Fruit fly (Drosophila melanogaster): ENCODE data around the gene AspRS-m.

Gene AspRS-m

DNA sequence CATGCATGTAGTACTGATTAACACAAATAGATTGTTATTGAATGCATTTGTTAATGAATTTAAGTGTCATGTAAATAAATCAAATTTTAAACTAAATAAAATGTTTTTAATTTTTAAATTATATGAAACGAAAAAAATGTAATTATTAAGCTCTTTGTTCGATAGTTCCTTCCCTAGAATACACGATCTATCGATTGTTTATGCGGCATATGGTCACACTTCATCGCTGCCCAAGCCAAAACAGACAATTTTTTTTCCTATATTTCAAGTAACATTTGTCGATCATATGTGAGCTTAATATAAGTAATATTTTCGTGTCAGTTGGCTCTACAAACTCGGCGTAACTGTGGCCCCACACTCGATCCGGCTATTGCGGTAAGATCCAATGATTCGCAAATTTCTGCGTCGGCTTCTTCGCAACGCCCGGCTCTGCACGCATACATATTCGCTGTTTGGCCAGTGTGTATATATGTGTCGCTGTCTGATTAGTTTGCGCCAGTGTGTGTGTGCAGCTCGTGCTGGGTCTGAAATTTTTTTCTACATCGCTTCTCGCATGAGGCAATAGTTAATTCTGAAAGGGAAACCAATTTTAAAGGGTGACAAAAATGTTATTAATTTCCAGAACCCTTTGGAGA, at the start of gene AspRS-m:
Gene AspRS-m, plus strand, starts transcription at position 207 of the 635 bp plus-strand sequence.
- peak; percentile 48 for TF ChIP-seq CG17801 (GFP tag; optimal IDR thresholded peaks at IDR 0.05; ENCODE audit: partially characterized antibody)

dm6 chr2L:16787548-16787947, 39.3 kb upstream of the AspRS-m start:
- TF ChIP-seq CG17801 (GFP tag; optimal IDR thresholded peaks at IDR 0.05; ENCODE audit: partially characterized antibody), result no peak

- no peak for TF ChIP-seq CG17801 (GFP tag; optimal IDR thresholded peaks at IDR 0.05; ENCODE audit: partially characterized antibody)
Observed at dm6 chr2L:16788885-16789284, 38.0 kb upstream of the AspRS-m start.

dm6 chr2L:16789880-16790279, 37.0 kb upstream of the AspRS-m start:
- TF ChIP-seq CG17801 (GFP tag; optimal IDR thresholded peaks at IDR 0.05; ENCODE audit: partially characterized antibody), result no peak

DNA sequence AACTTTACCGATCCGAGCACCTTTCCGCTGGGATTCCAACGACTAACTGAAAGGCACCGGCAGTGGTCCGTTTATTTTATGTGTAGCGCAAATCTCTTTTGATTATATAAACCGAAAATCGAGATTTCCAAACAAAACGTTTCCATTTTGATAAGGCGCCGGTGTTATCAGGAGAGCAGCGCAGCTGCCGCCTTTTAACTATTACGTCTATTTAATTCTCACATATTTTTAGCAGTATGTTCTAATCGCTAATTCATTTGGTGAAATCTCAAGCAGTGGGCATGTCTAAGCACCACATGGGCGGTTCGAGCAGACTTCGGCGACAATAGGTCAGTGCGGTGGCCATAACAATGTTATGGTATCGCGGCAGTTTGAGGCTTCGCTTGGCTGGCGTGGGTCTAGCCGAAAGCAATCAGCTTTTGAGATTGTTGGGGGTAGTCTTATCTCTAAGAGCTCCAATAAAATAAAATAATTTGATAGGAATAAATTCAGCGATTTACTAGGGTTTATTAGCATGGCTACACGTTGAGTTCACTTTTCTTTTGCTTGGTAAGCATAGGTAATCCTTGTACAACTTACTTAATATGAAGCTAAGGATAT, 36.1 kb upstream of the AspRS-m start, which contains the start of gene Cyt-b5-r:
Gene Cyt-b5-r, minus strand, starts transcription at position 51 of the 600 bp plus-strand sequence.
- no peak for TF ChIP-seq CG17801 (GFP tag; optimal IDR thresholded peaks at IDR 0.05; ENCODE audit: partially characterized antibody)

- TF ChIP-seq CG17801 (GFP tag; optimal IDR thresholded peaks at IDR 0.05; ENCODE audit: partially characterized antibody), result no peak
Observed at dm6 chr2L:16791345-16791744, 35.5 kb upstream of the AspRS-m start, which contains the start of gene CG17928. CG17928 (plus strand) TSS chr2L:16791568.

DNA sequence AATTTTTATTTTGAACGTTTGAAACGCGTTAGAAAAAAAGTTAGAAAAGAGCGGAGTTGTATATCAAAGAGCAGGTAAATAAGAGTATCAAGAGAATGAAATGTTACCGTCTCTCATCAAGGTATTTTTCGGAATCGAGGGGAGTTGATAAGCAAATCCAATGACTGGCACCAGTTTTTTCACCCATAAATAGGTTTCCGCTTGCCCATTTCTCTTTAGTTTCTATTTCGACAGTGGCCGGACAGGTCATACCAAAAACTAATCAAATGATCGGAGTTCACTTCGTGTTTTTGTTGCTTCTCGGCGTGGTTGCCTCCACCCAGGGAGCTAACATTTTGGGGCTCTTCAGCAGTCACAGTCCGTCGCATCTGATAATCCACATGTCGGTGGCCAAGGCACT, 32.9 kb upstream of the AspRS-m start, which contains the start of gene Ugt37C2:
Gene Ugt37C2, plus strand, starts transcription at position 242 of the 400 bp plus-strand sequence.
- TF ChIP-seq CG17801 (GFP tag; optimal IDR thresholded peaks at IDR 0.05; ENCODE audit: partially characterized antibody), result no peak

dm6 chr2L:16796104-16796645, 30.7 kb upstream of the AspRS-m start, which contains the start of gene Ugt37E1:
Ugt37E1 (plus strand) TSS chr2L:16796595.
- TF ChIP-seq CG17801 (GFP tag; optimal IDR thresholded peaks at IDR 0.05; ENCODE audit: partially characterized antibody), result no peak

DNA sequence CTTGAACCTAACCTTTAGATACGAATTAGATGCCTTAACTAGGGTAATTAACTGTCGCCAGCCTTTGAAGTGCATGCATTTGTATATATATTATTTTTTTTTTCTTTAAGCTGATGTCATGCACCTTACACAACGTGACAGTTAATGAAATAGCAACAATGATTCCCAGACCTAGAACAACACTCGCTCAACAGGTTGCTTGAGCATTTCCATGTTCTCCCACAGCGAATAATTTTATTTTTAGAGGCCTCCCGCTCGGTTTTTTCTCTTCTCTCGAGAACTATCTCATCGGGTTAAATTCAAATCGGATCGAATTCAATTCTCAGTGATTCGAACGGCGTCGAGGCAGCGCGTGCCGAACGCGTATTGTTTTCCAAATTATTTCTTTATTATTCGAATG, 28.2 kb upstream of the AspRS-m start, which contains the start of gene Ugt37D1:
Gene Ugt37D1, plus strand, starts transcription at position 321 of the 400 bp plus-strand sequence.
- no peak for TF ChIP-seq CG17801 (GFP tag; optimal IDR thresholded peaks at IDR 0.05; ENCODE audit: partially characterized antibody)

- no peak for TF ChIP-seq CG17801 (GFP tag; optimal IDR thresholded peaks at IDR 0.05; ENCODE audit: partially characterized antibody)
Observed at dm6 chr2L:16799496-16799895, 27.4 kb upstream of the AspRS-m start.

dm6 chr2L:16801578-16802152, 25.2 kb upstream of the AspRS-m start:
- no peak for TF ChIP-seq CG17801 (GFP tag; optimal IDR thresholded peaks at IDR 0.05; ENCODE audit: partially characterized antibody)

DNA sequence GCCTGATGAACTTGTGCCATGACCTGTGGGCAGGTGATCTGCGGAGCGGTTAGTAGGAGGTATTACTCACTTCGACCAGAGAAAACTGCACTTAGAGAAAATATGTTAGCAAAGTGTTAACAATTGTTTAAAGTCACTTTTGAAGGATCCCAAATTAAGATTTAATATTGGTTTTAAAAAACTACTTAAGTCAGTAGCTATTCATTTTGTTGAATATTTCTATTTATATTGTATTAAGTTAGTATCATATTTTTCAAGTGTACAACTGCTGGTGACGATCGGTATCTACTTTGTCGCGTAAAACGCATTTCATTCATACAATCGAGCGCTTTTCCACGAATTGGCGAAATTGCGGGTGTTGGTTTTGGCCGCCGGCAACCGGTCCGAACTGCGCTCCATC, 23.2 kb upstream of the AspRS-m start:
- TF ChIP-seq CG17801 (GFP tag; optimal IDR thresholded peaks at IDR 0.05; ENCODE audit: partially characterized antibody), result no peak

- no peak for TF ChIP-seq CG17801 (GFP tag; optimal IDR thresholded peaks at IDR 0.05; ENCODE audit: partially characterized antibody)
Observed at dm6 chr2L:16804376-16804934, 22.4 kb upstream of the AspRS-m start, which contains the start of gene CG13272. CG13272 (plus strand) TSS chr2L:16804884.

DNA sequence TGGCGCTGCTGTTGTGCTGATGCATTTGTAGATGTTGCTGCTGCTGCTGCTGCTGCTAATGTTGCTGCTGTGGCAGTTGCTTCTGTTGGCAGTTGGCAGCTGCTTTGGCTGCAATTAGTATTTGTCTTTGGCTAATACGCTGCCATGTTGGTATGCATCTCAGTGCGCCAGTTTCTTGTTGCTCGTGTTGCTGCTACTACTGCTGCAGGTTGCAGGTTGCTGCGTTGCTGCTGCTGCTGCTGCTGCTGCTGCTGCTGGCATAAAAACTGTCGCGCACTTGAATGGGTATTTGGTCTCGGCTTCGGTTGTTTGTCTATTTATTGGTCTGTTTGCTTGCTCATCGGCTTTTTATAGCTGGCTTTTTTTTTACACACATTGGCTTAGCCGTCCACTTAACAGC, 18.1 kb upstream of the AspRS-m start:
- TF ChIP-seq CG17801 (GFP tag; optimal IDR thresholded peaks at IDR 0.05; ENCODE audit: partially characterized antibody), result no peak

Measured in ovary, adult (tissue).